Fruit fly (Drosophila melanogaster) whole organism, embryonic: ENCODE data around the gene Gclm.

ENCODE experiments used
- Bdp1 ChIP-seq: fragments of 200-800 bp; sonication (Bioruptor generic); optimal IDR thresholded peaks from 3 replicates; lab custom pipeline; 2016; ENCODE audit warnings: missing biosample characterization, missing genetic modification characterization
- Bgb ChIP-seq: fragments of 200-800 bp; sonication (Bioruptor generic); IDR thresholded peaks from 2 replicates; pipeline ENCODE4 v1.3.6; 2022; ENCODE audit warnings: missing biosample characterization, missing genetic modification characterization; ENCODE audit not compliant: partially characterized antibody
- Bteb2 ChIP-seq: fragments of 200-800 bp; sonication (Bioruptor generic); optimal IDR thresholded peaks from 2 replicates; lab custom pipeline; 2016; ENCODE audit warnings: missing biosample characterization, missing genetic modification characterization
- CG10543 ChIP-seq: fragments of 200-800 bp; sonication (Bioruptor generic); optimal IDR thresholded peaks from 3 replicates; lab custom pipeline; 2017; ENCODE audit warnings: missing biosample characterization, mild to moderate bottlenecking, missing genetic modification characterization, moderate library complexity
- CG10979 ChIP-seq: fragments of 200-800 bp; sonication (Bioruptor generic); optimal IDR thresholded peaks from 2 replicates; lab custom pipeline; 2018; ENCODE audit warnings: missing biosample characterization, mild to moderate bottlenecking, missing genetic modification characterization, moderate library complexity
- CG11398 ChIP-seq: fragments of 200-800 bp; sonication (Bioruptor generic); optimal IDR thresholded peaks from 2 replicates; lab custom pipeline; 2016; ENCODE audit warnings: missing biosample characterization, missing genetic modification characterization
- CG11695 ChIP-seq: fragments of 200-800 bp; sonication (Bioruptor generic); IDR thresholded peaks from 3 replicates; pipeline ENCODE4 v1.3.6; 2022; ENCODE audit warnings: missing biosample characterization, missing genetic modification characterization
- CG12219 ChIP-seq: fragments of 200-800 bp; sonication (Bioruptor generic); optimal IDR thresholded peaks from 3 replicates; lab custom pipeline; 2018; ENCODE audit warnings: missing biosample characterization, mild to moderate bottlenecking, missing genetic modification characterization
- CG12659 ChIP-seq: fragments of 200-800 bp; sonication (Bioruptor generic); optimal IDR thresholded peaks from 3 replicates; lab custom pipeline; 2017; ENCODE audit warnings: mild to moderate bottlenecking, missing biosample characterization, missing genetic modification reagents, missing genetic modification characterization
- CG13287 ChIP-seq: fragments of 200-800 bp; sonication (Bioruptor generic); IDR thresholded peaks from 2 replicates; pipeline ENCODE4 v1.3.6; 2022; ENCODE audit warnings: missing biosample characterization, missing genetic modification characterization; ENCODE audit not compliant: partially characterized antibody
- CG14014 ChIP-seq: fragments of 200-800 bp; sonication (Bioruptor generic); IDR thresholded peaks from 2 replicates; pipeline ENCODE4 v1.3.6; 2022; ENCODE audit warnings: missing biosample characterization, missing genetic modification characterization
- CG14050 ChIP-seq: fragments of 200-800 bp; sonication (Bioruptor generic); IDR thresholded peaks from 3 replicates; pipeline ENCODE4 v1.3.6; 2022; ENCODE audit warnings: missing biosample characterization, missing genetic modification characterization
- CG14710 ChIP-seq: fragments of 200-800 bp; sonication (Bioruptor generic); optimal IDR thresholded peaks from 3 replicates; lab custom pipeline; 2019; ENCODE audit warnings: missing biosample characterization, mild to moderate bottlenecking, missing genetic modification characterization, moderate library complexity
- CG15073 ChIP-seq: fragments of 200-800 bp; sonication (Bioruptor generic); optimal IDR thresholded peaks from 2 replicates; lab custom pipeline; 2016; ENCODE audit warnings: missing biosample characterization, missing genetic modification characterization
- CG17802 ChIP-seq: fragments of 200-800 bp; sonication (Bioruptor generic); optimal IDR thresholded peaks from 2 replicates; lab custom pipeline; 2018; ENCODE audit warnings: missing biosample characterization, mild to moderate bottlenecking, missing genetic modification characterization, moderate library complexity
- CG2199 ChIP-seq: fragments of 200-800 bp; sonication (Bioruptor generic); IDR thresholded peaks from 3 replicates; pipeline ENCODE4 v1.3.6; 2022; ENCODE audit warnings: missing biosample characterization, missing genetic modification characterization
- CG4617 ChIP-seq: fragments of 200-800 bp; sonication (Bioruptor generic); optimal IDR thresholded peaks from 3 replicates; lab custom pipeline; 2016; ENCODE audit warnings: missing biosample characterization, missing genetic modification characterization, borderline replicate concordance
- CG4854 ChIP-seq: fragments of 200-800 bp; sonication (Bioruptor generic); optimal IDR thresholded peaks from 2 replicates; lab custom pipeline; 2016; ENCODE audit warnings: missing biosample characterization, missing genetic modification characterization, inconsistent platforms
- CG6813 ChIP-seq: fragments of 200-800 bp; sonication (Bioruptor generic); optimal IDR thresholded peaks from 2 replicates; lab custom pipeline; 2017; ENCODE audit warnings: missing biosample characterization, missing genetic modification characterization, mild to moderate bottlenecking, moderate library complexity, missing genetic modification reagents
- CG8924 ChIP-seq: fragments of 200-800 bp; optimal IDR thresholded peaks from 3 replicates; lab custom pipeline; 2019; ENCODE audit warnings: missing biosample characterization, mild to moderate bottlenecking, missing genetic modification characterization, moderate library complexity
- CG9932 ChIP-seq: fragments of 200-800 bp; sonication (Bioruptor generic); IDR thresholded peaks from 2 replicates; pipeline ENCODE4 v1.3.6; 2022; ENCODE audit warnings: missing biosample characterization, missing genetic modification characterization
- D19A ChIP-seq: fragments of 200-800 bp; optimal IDR thresholded peaks from 3 replicates; lab custom pipeline; 2019; ENCODE audit warnings: missing biosample characterization, mild to moderate bottlenecking, missing genetic modification characterization, moderate library complexity
- Drgx ChIP-seq: fragments of 200-800 bp; sonication (Bioruptor generic); IDR thresholded peaks from 2 replicates; pipeline ENCODE4 v1.3.6; 2022; ENCODE audit warnings: missing biosample characterization, missing genetic modification characterization
- E2f1 ChIP-seq: fragments of 200-800 bp; sonication (Bioruptor generic); IDR thresholded peaks from 2 replicates; pipeline ENCODE4 v1.3.6; 2022; ENCODE audit warnings: missing biosample characterization, missing genetic modification characterization
- Elba2 ChIP-seq: fragments of 200-800 bp; sonication (Bioruptor generic); optimal IDR thresholded peaks from 3 replicates; lab custom pipeline; 2016; ENCODE audit warnings: missing biosample characterization, missing genetic modification characterization
- Ets65A ChIP-seq: fragments of 200-800 bp; sonication (Bioruptor generic); peaks from one replicate; lab custom pipeline; 2016; ENCODE audit warnings: missing biosample characterization, missing genetic modification characterization
- Gsc ChIP-seq: fragments of 200-800 bp; sonication (Bioruptor generic); IDR thresholded peaks from 2 replicates; pipeline ENCODE4 v1.3.6; 2022; ENCODE audit warnings: missing biosample characterization, missing genetic modification characterization
- Hr51 ChIP-seq, 2 experiments: fragments of 200-800 bp; sonication (Bioruptor generic); optimal IDR thresholded peaks; 2 replicates in 1 of 2; 3 replicates in 1 of 2; lab custom pipeline; 2016 to 2018; ENCODE audit warnings: missing biosample characterization in 2 of 2, missing genetic modification characterization in 2 of 2, mild to moderate bottlenecking in 1 of 2, moderate library complexity in 1 of 2
- Hr78 ChIP-seq, 2 experiments: fragments of 200-800 bp in 1 of 2; fragments of >200 bp in 1 of 2; sonication (Bioruptor generic) in 1 of 2; optimal IDR thresholded peaks; 2 replicates each; lab custom pipeline; 2017 to 2019; ENCODE audit warnings: missing biosample characterization in 2 of 2, missing genetic modification characterization in 2 of 2, mild to moderate bottlenecking in 1 of 2, moderate library complexity in 1 of 2
- MTF-1 ChIP-seq: fragments of 200-800 bp; sonication (Bioruptor generic); optimal IDR thresholded peaks from 2 replicates; lab custom pipeline; 2018; ENCODE audit warnings: missing biosample characterization, mild to moderate bottlenecking, missing genetic modification characterization, borderline replicate concordance
- Oaz ChIP-seq: fragments of 200-800 bp; sonication (Bioruptor generic); IDR thresholded peaks from 2 replicates; pipeline ENCODE4 v1.3.6; 2022; ENCODE audit warnings: missing biosample characterization, missing genetic modification characterization
- Rfx ChIP-seq: fragments of 200-800 bp; sonication (Bioruptor generic); IDR thresholded peaks from 2 replicates; pipeline ENCODE4 v1.3.6; 2022; ENCODE audit warnings: missing biosample characterization, missing genetic modification characterization
- Sry-β ChIP-seq: fragments of 200-800 bp; sonication (Bioruptor generic); optimal IDR thresholded peaks from 2 replicates; lab custom pipeline; 2018; ENCODE audit warnings: missing biosample characterization, mild to moderate bottlenecking, missing genetic modification characterization, moderate library complexity
- Stat92E ChIP-seq, 3 experiments: fragments of >200 bp in 2 of 3; fragments of 200-800 bp in 1 of 3; sonication (Bioruptor generic) in 1 of 3; optimal IDR thresholded peaks; 2 replicates each; lab custom pipeline; 2017 to 2019; ENCODE audit warnings: missing biosample characterization in 3 of 3, missing genetic modification characterization in 3 of 3, mild to moderate bottlenecking in 1 of 3, moderate library complexity in 1 of 3
- YL-1 ChIP-seq: fragments of 200-800 bp; sonication (Bioruptor generic); optimal IDR thresholded peaks from 3 replicates; lab custom pipeline; 2017; ENCODE audit warnings: missing biosample characterization, mild to moderate bottlenecking, missing genetic modification characterization
- dan ChIP-seq: fragments of 200-800 bp; sonication (Bioruptor generic); IDR thresholded peaks from 2 replicates; pipeline ENCODE4 v1.3.6; 2022; ENCODE audit warnings: missing biosample characterization, missing genetic modification characterization
- dm ChIP-seq: fragments of 200-800 bp; sonication (Bioruptor generic); optimal IDR thresholded peaks from 3 replicates; lab custom pipeline; 2016; ENCODE audit warnings: missing biosample characterization, missing genetic modification characterization
- eyg ChIP-seq: fragments of 200-800 bp; sonication (Bioruptor generic); optimal IDR thresholded peaks from 3 replicates; lab custom pipeline; 2016; ENCODE audit warnings: missing biosample characterization, missing genetic modification characterization
- fd3F ChIP-seq: fragments of 200-800 bp; sonication (Bioruptor generic); optimal IDR thresholded peaks from 2 replicates; lab custom pipeline; 2018; ENCODE audit warnings: missing biosample characterization, mild to moderate bottlenecking, missing genetic modification characterization, moderate library complexity
- ftz-f1 ChIP-seq: fragments of 200-800 bp; sonication (Bioruptor generic); optimal IDR thresholded peaks from 2 replicates; lab custom pipeline; 2016; ENCODE audit warnings: missing biosample characterization, missing genetic modification characterization
- insv ChIP-seq, 2 experiments: fragments of 200-800 bp; sonication (Bioruptor generic); optimal IDR thresholded peaks; 3 replicates each; lab custom pipeline; 2016 to 2018; ENCODE audit warnings: missing biosample characterization in 2 of 2, missing genetic modification characterization in 2 of 2
- kay ChIP-seq: fragments of 200-800 bp; sonication (Bioruptor generic); optimal IDR thresholded peaks from 2 replicates; lab custom pipeline; 2016; ENCODE audit warnings: missing biosample characterization, missing genetic modification characterization
- kni ChIP-seq: fragments of 200-800 bp; sonication (Bioruptor generic); optimal IDR thresholded peaks from 3 replicates; lab custom pipeline; 2017; ENCODE audit warnings: mild to moderate bottlenecking, missing biosample characterization, missing genetic modification reagents, missing genetic modification characterization
- lbe ChIP-seq: fragments of 200-800 bp; sonication (Bioruptor generic); optimal IDR thresholded peaks from 2 replicates; lab custom pipeline; 2016; ENCODE audit warnings: missing biosample characterization, mild to moderate bottlenecking, missing genetic modification characterization
- luna ChIP-seq: fragments of 200-800 bp; sonication (Bioruptor generic); optimal IDR thresholded peaks from 2 replicates; lab custom pipeline; 2016; ENCODE audit warnings: missing biosample characterization, missing genetic modification characterization
- mam ChIP-seq: fragments of 200-800 bp; sonication (Bioruptor generic); optimal IDR thresholded peaks from 3 replicates; lab custom pipeline; 2016; ENCODE audit warnings: missing biosample characterization, missing genetic modification characterization
- nerfin-1 ChIP-seq: fragments of 200-800 bp; sonication (Bioruptor generic); optimal IDR thresholded peaks from 3 replicates; lab custom pipeline; 2019; ENCODE audit warnings: missing biosample characterization, mild to moderate bottlenecking, missing genetic modification characterization, moderate library complexity
- sug ChIP-seq: fragments of 200-800 bp; optimal IDR thresholded peaks from 2 replicates; lab custom pipeline; 2019; ENCODE audit warnings: missing biosample characterization, mild to moderate bottlenecking, missing genetic modification characterization, moderate library complexity
- tin ChIP-seq: fragments of 200-800 bp; sonication (Bioruptor generic); optimal IDR thresholded peaks from 3 replicates; lab custom pipeline; 2016; ENCODE audit warnings: missing biosample characterization, missing genetic modification characterization
- zen2 ChIP-seq: fragments of 200-800 bp; sonication (Bioruptor generic); IDR thresholded peaks from 3 replicates; pipeline ENCODE4 v1.3.6; 2022; ENCODE audit warnings: missing biosample characterization, missing genetic modification characterization; ENCODE audit not compliant: partially characterized antibody

The Gclm gene

dm6 chr3R:22668622-22669021 is 17.7 kb downstream of the Gclm start (continued):
- TF ChIP-seq D19A (tag; lab: Kevin White, UChicago): no peak
- no peak for TF ChIP-seq zen2 (GFP tag; lab: Robert Waterston, UW)
- no peak for TF ChIP-seq Ets65A (GFP tag; lab: Kevin White, UChicago)
- TF ChIP-seq sug (tag; lab: Kevin White, UChicago): no peak
- no peak for TF ChIP-seq kay (GFP tag; lab: Kevin White, UChicago)
- no peak for TF ChIP-seq tin (GFP tag; lab: Kevin White, UChicago)
- TF ChIP-seq insv (GFP tag; optimal IDR thresholded peaks at IDR 0.05; lab: Kevin White, UChicago): no peak
- TF ChIP-seq CG14014: no peak
- TF ChIP-seq CG14050: peak; percentile 33; the same call in 1 of the 3 replicates
- no peak for TF ChIP-seq lbe (GFP tag; lab: Kevin White, UChicago)
- TF ChIP-seq dan (GFP tag; lab: Robert Waterston, UW): no peak
- no peak for TF ChIP-seq dm (GFP tag; lab: Kevin White, UChicago)
- TF ChIP-seq Rfx (GFP tag; lab: Robert Waterston, UW): 0 out of 2 replicates have a peak, but pooled peaks have one; percentile 8
- TF ChIP-seq Sry-β (GFP tag; lab: Kevin White, UChicago): no peak
- no peak for TF ChIP-seq CG2199 (GFP tag; lab: Robert Waterston, UW)
- peak; percentile 54 for TF ChIP-seq CG9932 (GFP tag; lab: Robert Waterston, UW)
- TF ChIP-seq Drgx (GFP tag; lab: Robert Waterston, UW): peak; percentile 57
- no peak for TF ChIP-seq Gsc (GFP tag; lab: Robert Waterston, UW)
- TF ChIP-seq CG6813 (GFP tag; lab: Kevin White, UChicago): no peak
- TF ChIP-seq CG11398: no peak
- TF ChIP-seq Oaz (GFP tag; lab: Robert Waterston, UW): no peak; the same call in 1 of the 2 replicates
- no peak for TF ChIP-seq CG14710
- peak; percentile 11 for TF ChIP-seq CG12659 (GFP tag; lab: Kevin White, UChicago)
- TF ChIP-seq YL-1 (GFP tag; lab: Kevin White, UChicago): no peak
- 0 out of 2 replicates have a peak, but pooled peaks have one; percentile 22 for TF ChIP-seq E2f1
- no peak for TF ChIP-seq CG10543 (GFP tag; lab: Kevin White, UChicago)
- no peak for TF ChIP-seq CG17802 (tag; lab: Kevin White, UChicago)
- no peak for TF ChIP-seq fd3F
- TF ChIP-seq Bgb (GFP tag; lab: Robert Waterston, UW): no peak
- no peak for TF ChIP-seq CG8924 (tag; lab: Kevin White, UChicago)
- TF ChIP-seq ftz-f1 (GFP tag; lab: Kevin White, UChicago): no peak
- no peak for TF ChIP-seq CG15073 (GFP tag; lab: Kevin White, UChicago)
- no peak for TF ChIP-seq MTF-1
- no peak for TF ChIP-seq CG13287 (GFP tag; lab: Robert Waterston, UW)
- no peak for TF ChIP-seq nerfin-1 (tag; lab: Kevin White, UChicago)
- no peak for TF ChIP-seq luna (GFP tag; lab: Kevin White, UChicago)
- no peak for TF ChIP-seq Elba2 (GFP tag; lab: Kevin White, UChicago)
- TF ChIP-seq Bteb2: no peak
- TF ChIP-seq CG12219 (GFP tag; lab: Kevin White, UChicago): no peak
- TF ChIP-seq CG4854 (GFP tag; lab: Kevin White, UChicago): no peak
- no peak for TF ChIP-seq Hr78 (GFP tag; optimal IDR thresholded peaks at IDR 0.05; lab: Kevin White, UChicago)
- TF ChIP-seq eyg (GFP tag; lab: Kevin White, UChicago): no peak
- no peak for TF ChIP-seq CG10979 (tag; lab: Kevin White, UChicago)
- TF ChIP-seq CG4617 (GFP tag; lab: Kevin White, UChicago): no peak
- no peak for TF ChIP-seq mam
- TF ChIP-seq Hr51 (GFP tag; optimal IDR thresholded peaks at IDR 0.05; lab: Kevin White, UChicago): peak in 1 of 2 experiments; percentile 48
- TF ChIP-seq Bdp1 (GFP tag; lab: Kevin White, UChicago): no peak
- peak; percentile 38; the same call in 1 of the 3 replicates for TF ChIP-seq CG11695 (GFP tag; lab: Robert Waterston, UW)
- no peak for TF ChIP-seq Stat92E (GFP tag; optimal IDR thresholded peaks at IDR 0.05; lab: Kevin White, UChicago)
- no peak for TF ChIP-seq kni (GFP tag; lab: Kevin White, UChicago)
